Fruit fly (Drosophila melanogaster) whole organism, prepupa: ENCODE data around the gene CG13315.

Experiments
- CG11762 ChIP-seq: fragments of 200-800 bp; sonication (Bioruptor generic); optimal IDR thresholded peaks from 3 replicates; lab custom pipeline; 2016; ENCODE audit warnings: missing biosample characterization, missing genetic modification characterization; ENCODE audit not compliant: insufficient read depth
- CG16779 ChIP-seq: fragments of 200-800 bp; sonication (Bioruptor generic); optimal IDR thresholded peaks from 3 replicates; lab custom pipeline; 2017; ENCODE audit warnings: missing biosample characterization, mild to moderate bottlenecking, missing genetic modification characterization
- CG6163 ChIP-seq: fragments of 200-800 bp; sonication (Bioruptor generic); IDR thresholded peaks from 3 replicates; pipeline ENCODE4 v1.3.6; 2022; ENCODE audit warnings: missing biosample characterization, missing genetic modification characterization
- CG6276 ChIP-seq: fragments of 200-800 bp; sonication (Bioruptor generic); optimal IDR thresholded peaks from 2 replicates; lab custom pipeline; 2017; ENCODE audit warnings: missing biosample characterization, mild to moderate bottlenecking, missing genetic modification characterization
- CG6808 ChIP-seq: fragments of 200-800 bp; sonication (Bioruptor generic); optimal IDR thresholded peaks from 3 replicates; lab custom pipeline; 2017; ENCODE audit warnings: missing biosample characterization, missing genetic modification characterization, mild to moderate bottlenecking, moderate library complexity, missing genetic modification reagents
- Eip93F ChIP-seq: fragments of 200-800 bp; sonication (Bioruptor generic); optimal IDR thresholded peaks from 2 replicates; lab custom pipeline; 2016; ENCODE audit warnings: missing biosample characterization, mild to moderate bottlenecking, missing genetic modification characterization
- Gug ChIP-seq: fragments of 200-800 bp; sonication (Bioruptor generic); IDR thresholded peaks from 2 replicates; pipeline ENCODE4 v1.3.6; 2022; ENCODE audit warnings: missing biosample characterization, missing genetic modification characterization
- Hr4 ChIP-seq: fragments of 200-800 bp; sonication (Bioruptor generic); optimal IDR thresholded peaks from 3 replicates; lab custom pipeline; 2016; ENCODE audit warnings: missing biosample characterization, missing genetic modification characterization
- Lpt ChIP-seq: fragments of 200-800 bp; sonication (Bioruptor generic); optimal IDR thresholded peaks from 3 replicates; lab custom pipeline; 2016; ENCODE audit warnings: missing biosample characterization, missing genetic modification characterization
- esn ChIP-seq: fragments of 200-800 bp; sonication (Bioruptor generic); optimal IDR thresholded peaks from 2 replicates; lab custom pipeline; 2016; ENCODE audit warnings: missing biosample characterization, mild to moderate bottlenecking, missing genetic modification characterization, moderate library complexity
- lz ChIP-seq: fragments of 200-800 bp; sonication (Bioruptor generic); optimal IDR thresholded peaks from 3 replicates; lab custom pipeline; 2016; ENCODE audit warnings: missing biosample characterization, missing genetic modification characterization
- svp ChIP-seq: fragments of 200-800 bp; sonication (Bioruptor generic); peaks from one replicate; lab custom pipeline; 2016; ENCODE audit warnings: missing biosample characterization, missing genetic modification characterization
- vri ChIP-seq: fragments of 200-800 bp; sonication (Bioruptor generic); optimal IDR thresholded peaks from 3 replicates; lab custom pipeline; 2016; ENCODE audit warnings: missing biosample characterization, mild to moderate bottlenecking, missing genetic modification characterization

DNA sequence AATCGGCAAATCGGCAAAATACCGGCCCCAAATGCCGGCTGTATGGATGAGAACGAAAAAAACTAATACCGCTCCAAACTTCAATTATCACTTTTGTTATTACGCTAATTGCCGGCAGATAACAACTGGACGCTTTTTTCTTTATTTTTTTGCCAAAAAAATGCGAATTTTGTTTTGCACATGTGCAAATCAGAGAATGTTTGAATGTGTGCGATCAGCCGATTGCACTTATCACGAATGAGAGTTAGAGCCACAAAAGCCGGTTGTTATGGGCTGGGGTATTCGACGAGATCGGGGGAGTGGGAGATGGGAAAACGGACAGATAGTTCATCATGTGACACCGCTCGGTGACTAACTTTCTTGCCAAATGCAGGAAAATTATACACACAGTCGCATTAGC lies 33.1 kb upstream of the CG13315 start:
- TF ChIP-seq Gug (GFP tag; lab: Robert Waterston, UW) (no peak), CG6808 (no peak), esn (no peak), CG6163 (GFP tag; lab: Robert Waterston, UW) (no peak), Lpt (GFP tag; lab: Kevin White, UChicago) (no peak), lz (GFP tag; lab: Kevin White, UChicago) (no peak), CG11762 (GFP tag; lab: Kevin White, UChicago) (no peak), CG6276 (no peak), CG16779 (tag; lab: Kevin White, UChicago) (no peak), vri (GFP tag; lab: Kevin White, UChicago) (peak; percentile 11), Hr4 (GFP tag; lab: Kevin White, UChicago) (no peak), Eip93F (GFP tag; lab: Kevin White, UChicago) (no peak), svp (GFP tag; lab: Kevin White, UChicago) (no peak)
